Fruit fly (Drosophila melanogaster) whole organism, wandering third instar larva: Measurements from ENCODE around the gene CG11523.

Source experiments
- CrebA ChIP-seq: fragments of 200-800 bp; sonication (Bioruptor generic); optimal IDR thresholded peaks from 2 replicates; lab custom pipeline; 2016; ENCODE audit warnings: missing biosample characterization, mild to moderate bottlenecking, missing genetic modification characterization, borderline replicate concordance
- N ChIP-seq: fragments of >200 bp; optimal IDR thresholded peaks from 2 replicates; lab custom pipeline; 2018; ENCODE audit warnings: missing biosample characterization, missing external identifiers, missing genetic modification characterization
- tai ChIP-seq: sonication (Bioruptor generic); optimal IDR thresholded peaks from 2 replicates; lab custom pipeline; 2016; ENCODE audit warnings: missing biosample characterization, missing genetic modification characterization

dm6 chr3L:22237658-22238057 is 28.8 kb downstream of the CG11523 start:
- TF ChIP-seq N (no peak), tai (GFP tag; lab: Kevin White, UChicago) (no peak), CrebA (no peak)
